Fruit fly (Drosophila melanogaster): ENCODE data around the gene Atg8a.

The Atg8a gene

DNA sequence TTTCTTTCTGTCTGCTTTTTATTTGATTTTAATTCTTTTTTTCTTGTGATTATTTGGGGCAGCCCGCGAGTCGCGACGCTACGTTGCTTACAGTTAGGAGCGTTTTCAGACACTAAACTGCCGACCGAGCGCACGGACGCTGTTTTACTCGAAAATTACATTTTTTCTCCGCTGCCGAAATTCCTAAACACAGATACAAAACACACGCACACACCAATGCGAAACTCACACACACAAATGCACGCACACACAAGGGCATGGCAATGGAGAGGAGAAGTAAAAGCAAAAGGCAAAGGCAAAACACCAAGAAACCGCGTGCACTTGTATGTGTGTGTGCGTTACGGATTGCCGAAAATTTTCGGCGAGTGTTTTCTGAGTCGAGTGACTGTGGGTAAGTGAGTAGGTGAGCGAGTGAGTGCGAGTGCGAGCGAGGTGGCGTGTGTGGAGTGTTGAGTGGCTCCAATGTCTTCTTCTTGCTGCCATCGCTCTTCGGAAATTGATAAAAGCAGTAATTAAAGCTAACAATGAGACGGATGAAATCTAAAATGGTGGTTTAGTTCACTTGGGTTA, 47.5 kb upstream of the Atg8a start (continued):
- TF ChIP-seq CG2678 (tag; optimal IDR thresholded peaks at IDR 0.05) = no peak
- TF ChIP-seq CG6683 (GFP tag; optimal IDR thresholded peaks at IDR 0.05) = no peak
- TF ChIP-seq CG4707 (GFP tag; optimal IDR thresholded peaks at IDR 0.05) = no peak
- TF ChIP-seq Gug (GFP tag; IDR thresholded peaks at IDR 0.05) = no peak
- no peak for TF ChIP-seq CG10321 (GFP tag; IDR thresholded peaks at IDR 0.05)
- TF ChIP-seq da (GFP tag; optimal IDR thresholded peaks at IDR 0.05) = no peak
- peak; percentile 19 for TF ChIP-seq psq (GFP tag; optimal IDR thresholded peaks at IDR 0.05)
- TF ChIP-seq CG4328 (GFP tag; optimal IDR thresholded peaks at IDR 0.05) = no peak
- TF ChIP-seq CG34376 (GFP tag; optimal IDR thresholded peaks at IDR 0.05) = peak; percentile 62
- no peak for TF ChIP-seq CG9932 (GFP tag; IDR thresholded peaks at IDR 0.05)
- no peak for TF ChIP-seq al (GFP tag; IDR thresholded peaks at IDR 0.05)
- TF ChIP-seq CG11085 (GFP tag; IDR thresholded peaks at IDR 0.05) = no peak
- TF ChIP-seq eve (GFP tag; optimal IDR thresholded peaks at IDR 0.05) = no peak
- TF ChIP-seq Dip3 (GFP tag; optimal IDR thresholded peaks at IDR 0.05) = no peak
- peak; percentile 15 for TF ChIP-seq kah (GFP tag; optimal IDR thresholded peaks at IDR 0.05)
- TF ChIP-seq HLH54F (GFP tag; optimal IDR thresholded peaks at IDR 0.05) = no peak
- TF ChIP-seq tll (GFP tag; optimal IDR thresholded peaks at IDR 0.05) = peak in 1 of 2 experiments; percentile 70
- no peak for TF ChIP-seq slbo (GFP tag; IDR thresholded peaks at IDR 0.05)
- TF ChIP-seq Mad (GFP tag; optimal IDR thresholded peaks at IDR 0.05) = no peak
- no peak for TF ChIP-seq CG10366 (GFP tag; IDR thresholded peaks at IDR 0.05)
- TF ChIP-seq Bteb2 (GFP tag; optimal IDR thresholded peaks at IDR 0.05) = no peak
- no peak for TF ChIP-seq Atf6 (GFP tag; IDR thresholded peaks at IDR 0.05)
- TF ChIP-seq B-H2 (GFP tag; optimal IDR thresholded peaks at IDR 0.05) = no peak
- TF ChIP-seq sqz (GFP tag; optimal IDR thresholded peaks at IDR 0.05) = peak; percentile 27
- peak; percentile 99 for TF ChIP-seq cg (GFP tag; optimal IDR thresholded peaks at IDR 0.05)
- TF ChIP-seq CG12155 (GFP tag; optimal IDR thresholded peaks at IDR 0.05) = peak; percentile 7
- TF ChIP-seq CG15514 (GFP tag; optimal IDR thresholded peaks at IDR 0.05) = no peak
- no peak for TF ChIP-seq wek (GFP tag; optimal IDR thresholded peaks at IDR 0.05)
- TF ChIP-seq ara (GFP tag; IDR thresholded peaks at IDR 0.05) = no peak
- peak in 1 of 2 experiments; percentile 49 for TF ChIP-seq Hr51 (GFP tag; optimal IDR thresholded peaks at IDR 0.05)
- TF ChIP-seq ham (GFP tag; IDR thresholded peaks at IDR 0.05) = no peak
- TF ChIP-seq CG3847 (GFP tag; IDR thresholded peaks at IDR 0.05) = no peak
- peak in 1 of 3 experiments; percentile 49 for TF ChIP-seq Stat92E (GFP tag; optimal IDR thresholded peaks at IDR 0.05)
- TF ChIP-seq h (optimal IDR thresholded peaks at IDR 0.05) = no peak
- peak; percentile 47 for TF ChIP-seq ATbp (GFP tag; optimal IDR thresholded peaks at IDR 0.05)
- no peak for TF ChIP-seq croc (GFP tag; conservative IDR thresholded peaks at IDR 0.05)
- TF ChIP-seq CG11560 (tag; IDR thresholded peaks at IDR 0.05) = no peak
- no peak for TF ChIP-seq CG9215 (GFP tag; IDR thresholded peaks at IDR 0.05)
- TF ChIP-seq cas (GFP tag; IDR thresholded peaks at IDR 0.05) = no peak
- TF ChIP-seq ttk (GFP tag; IDR thresholded peaks at IDR 0.05) = no peak
- TF ChIP-seq HLH4C (GFP tag; IDR thresholded peaks at IDR 0.05; ENCODE audit: partially characterized antibody) = peak; percentile 41; the same call in 1 of the 3 replicates
- no peak for TF ChIP-seq NfI (GFP tag; optimal IDR thresholded peaks at IDR 0.05)
- no peak for TF ChIP-seq MESR4 (GFP tag; optimal IDR thresholded peaks at IDR 0.05)
- no peak for TF ChIP-seq MBD-R2 (GFP tag; IDR thresholded peaks at IDR 0.05)
- TF ChIP-seq CHES-1-like (GFP tag; optimal IDR thresholded peaks at IDR 0.05) = peak; percentile 24
- TF ChIP-seq CG3407 (GFP tag; optimal IDR thresholded peaks at IDR 0.05) = no peak
- TF ChIP-seq CG31224 (GFP tag; IDR thresholded peaks at IDR 0.05) = no peak
- TF ChIP-seq CG12769 (tag; optimal IDR thresholded peaks at IDR 0.05) = peak; percentile 73
- TF ChIP-seq so (GFP tag; IDR thresholded peaks at IDR 0.05) = peak; percentile 17; the same call in 1 of the 3 replicates
- no peak for TF ChIP-seq CG11398 (GFP tag; optimal IDR thresholded peaks at IDR 0.05)
- TF ChIP-seq en (GFP tag; optimal IDR thresholded peaks at IDR 0.05) = no peak
